Worm (Caenorhabditis elegans) whole organism, L4 larva: ENCODE measurements around the gene F56D6.12.

ENCODE experiments used
- ceh-44 ChIP-seq: fragments of 200-800 bp; sonication (Bioruptor generic); IDR thresholded peaks from 2 replicates; pipeline ENCODE4 v1.3.6; 2022; ENCODE audit warnings: missing genetic modification reagents, missing genetic modification characterization, missing compliant biosample characterization
- spr-3 ChIP-seq: fragments of 200-800 bp; sonication (Bioruptor generic); optimal IDR thresholded peaks from 2 replicates; lab custom pipeline; 2018; ENCODE audit warnings: mild to moderate bottlenecking, missing genetic modification characterization, missing compliant biosample characterization
- zag-1 ChIP-seq: fragments of 150-350 bp; optimal IDR thresholded peaks from 2 replicates; lab custom pipeline; 2014; ENCODE audit warnings: missing biosample characterization, missing genetic modification characterization

ce11 chrIV:3892027-3892426 lies 15.9 kb upstream of the F56D6.12 start, which contains the start of gene F56D6.9:
- TF ChIP-seq ceh-44 (GFP tag; lab: Robert Waterston, UW), result no peak
- no peak for TF ChIP-seq spr-3 (GFP tag; lab: Kevin White, UChicago)
- TF ChIP-seq zag-1 (tag; lab: Kevin White, UChicago), result no peak
